Worm (Caenorhabditis elegans) whole organism, young adult: ENCODE data around the gene egl-45.

Experiments used
- F52B5.7 ChIP-seq: sonication (generic microtip); optimal IDR thresholded peaks from 2 replicates; lab custom pipeline; 2016; ENCODE audit warnings: mild to moderate bottlenecking, missing genetic modification characterization, missing compliant biosample characterization
- ama-1 ChIP-seq, 3 experiments: fragments of 150-350 bp in 1 of 3; sonication (generic microtip) in 2 of 3; optimal IDR thresholded peaks; 2 replicates each; lab custom pipeline; 2014 to 2018; ENCODE audit warnings: missing biosample characterization in 2 of 3, missing genetic modification characterization in 2 of 3, missing genetic modification reagents in 2 of 3
- dpl-1 ChIP-seq: fragments of 150-350 bp; optimal IDR thresholded peaks from 2 replicates; lab custom pipeline; 2014; ENCODE audit warnings: missing biosample characterization, missing genetic modification reagents, missing genetic modification characterization
- efl-1 ChIP-seq: fragments of 150-350 bp; optimal IDR thresholded peaks from 2 replicates; lab custom pipeline; 2014; ENCODE audit warnings: missing biosample characterization, missing genetic modification reagents, missing genetic modification characterization
- hmg-1.2 ChIP-seq: fragments of 200-800 bp; sonication (Bioruptor generic); IDR thresholded peaks from 2 replicates; pipeline ENCODE4 v1.3.6; 2022; ENCODE audit warnings: missing genetic modification reagents, missing genetic modification characterization, missing compliant biosample characterization
- hmg-20 ChIP-seq: fragments of 200-800 bp; sonication (Bioruptor generic); IDR thresholded peaks from 2 replicates; pipeline ENCODE4 v1.3.6; 2022; ENCODE audit warnings: missing genetic modification reagents, missing genetic modification characterization, missing compliant biosample characterization
- hrde-1 ChIP-seq: sonication (generic microtip); optimal IDR thresholded peaks from 2 replicates; lab custom pipeline; 2016; ENCODE audit warnings: missing genetic modification characterization, mild to moderate bottlenecking, missing compliant biosample characterization, moderate library complexity, missing genotype, missing genetic modification reagents, borderline replicate concordance
- nhr-179 ChIP-seq: sonication (generic microtip); optimal IDR thresholded peaks from 2 replicates; lab custom pipeline; 2016; ENCODE audit warnings: mild to moderate bottlenecking, missing genetic modification characterization, missing compliant biosample characterization
- rcor-1 ChIP-seq: fragments of 200-800 bp; sonication (Bioruptor generic); IDR thresholded peaks from 2 replicates; pipeline ENCODE4 v1.3.6; 2022; ENCODE audit warnings: missing genetic modification reagents, missing genetic modification characterization, missing compliant biosample characterization
- snpc-4 ChIP-seq, 5 experiments: fragments of 150-350 bp in 1 of 5; sonication (generic microtip) in 4 of 5; optimal IDR thresholded peaks; 2 replicates each; lab custom pipeline; 2014 to 2018; ENCODE audit warnings: missing genetic modification characterization in 5 of 5, missing biosample characterization in 3 of 5, antibody characterized with exemption in 2 of 5, mild to moderate bottlenecking in 2 of 5, missing compliant biosample characterization in 2 of 5, missing genotype in 2 of 5, moderate library complexity in 2 of 5, missing genetic modification reagents in 1 of 5
- tbp1 ChIP-seq: fragments of 200-800 bp; sonication (Bioruptor generic); optimal IDR thresholded peaks from 2 replicates; lab custom pipeline; 2018; ENCODE audit warnings: mild to moderate bottlenecking, missing genetic modification characterization, missing compliant biosample characterization
- unc-62 ChIP-seq: fragments of 150-350 bp; optimal IDR thresholded peaks from 2 replicates; lab custom pipeline; 2014; ENCODE audit warnings: missing biosample characterization, missing genetic modification reagents, missing genetic modification characterization

- TF ChIP-seq rcor-1 (GFP tag; lab: Robert Waterston, UW) = no peak
- TF ChIP-seq dpl-1 (GFP tag; lab: Kevin White, UChicago) = no peak
- TF ChIP-seq F52B5.7 (tag; lab: Kevin White, UChicago) = no peak
- TF ChIP-seq hmg-20 (GFP tag; lab: Robert Waterston, UW) = no peak
- TF ChIP-seq ama-1 (optimal IDR thresholded peaks at IDR 0.05; lab: Kevin White, UChicago) = no peak
- TF ChIP-seq ama-1 (GFP tag; optimal IDR thresholded peaks at IDR 0.05; lab: Kevin White, UChicago) = no peak
- no peak for TF ChIP-seq unc-62 (GFP tag; lab: Kevin White, UChicago)
- TF ChIP-seq efl-1 (GFP tag; lab: Kevin White, UChicago) = no peak
- TF ChIP-seq snpc-4 (GFP tag; optimal IDR thresholded peaks at IDR 0.05; lab: Kevin White, UChicago) = no peak
- TF ChIP-seq snpc-4 (tag; optimal IDR thresholded peaks at IDR 0.05; lab: Kevin White, UChicago) = no peak
- TF ChIP-seq hrde-1 (tag; lab: Kevin White, UChicago) = no peak
- TF ChIP-seq tbp1 (GFP tag; lab: Kevin White, UChicago) = no peak
- TF ChIP-seq hmg-1.2 (GFP tag; lab: Robert Waterston, UW) = no peak
- no peak for TF ChIP-seq nhr-179 (tag; lab: Kevin White, UChicago)
Observed at ce11 chrIII:7857142-7857541, 28.7 kb upstream of the egl-45 start, which contains the start of gene tag-307.
